Fruit fly (Drosophila melanogaster) whole organism, adult: Measurements from ENCODE around the gene HINT1.

Source experiments
- CG11617 ChIP-seq: fragments of 200-800 bp; sonication (Bioruptor generic); optimal IDR thresholded peaks from 2 replicates; lab custom pipeline; 2017; ENCODE audit warnings: mild to moderate bottlenecking, missing biosample characterization, missing genetic modification reagents, missing genetic modification characterization
- CG12768 ChIP-seq: fragments of 200-800 bp; sonication (Bioruptor generic); optimal IDR thresholded peaks from 2 replicates; lab custom pipeline; 2017; ENCODE audit warnings: missing biosample characterization, missing genetic modification characterization, mild to moderate bottlenecking, moderate library complexity, missing genetic modification reagents
- CG14711 ChIP-seq: fragments of 200-800 bp; sonication (Bioruptor generic); optimal IDR thresholded peaks from 2 replicates; lab custom pipeline; 2018; ENCODE audit warnings: missing biosample characterization, mild to moderate bottlenecking, missing genetic modification characterization, moderate library complexity
- CG1620 ChIP-seq: fragments of 200-800 bp; sonication (Bioruptor generic); optimal IDR thresholded peaks from 2 replicates; lab custom pipeline; 2016; ENCODE audit warnings: missing biosample characterization, missing genetic modification characterization
- CG33017 ChIP-seq: fragments of 200-800 bp; sonication (Bioruptor generic); optimal IDR thresholded peaks from 2 replicates; lab custom pipeline; 2018; ENCODE audit warnings: missing biosample characterization, mild to moderate bottlenecking, missing genetic modification characterization, moderate library complexity
- CG5204 ChIP-seq: fragments of 200-800 bp; sonication (Bioruptor generic); optimal IDR thresholded peaks from 2 replicates; lab custom pipeline; 2016; ENCODE audit warnings: missing biosample characterization, missing genetic modification characterization
- CG7045 ChIP-seq: fragments of 200-800 bp; sonication (Bioruptor generic); optimal IDR thresholded peaks from 2 replicates; lab custom pipeline; 2017; ENCODE audit warnings: missing biosample characterization, mild to moderate bottlenecking, missing genetic modification characterization
- CG7101 ChIP-seq: fragments of 200-800 bp; sonication (Bioruptor generic); optimal IDR thresholded peaks from 2 replicates; lab custom pipeline; 2018; ENCODE audit warnings: missing biosample characterization, mild to moderate bottlenecking, missing genetic modification characterization, moderate library complexity
- Crg-1 ChIP-seq: fragments of 200-800 bp; sonication (Bioruptor generic); optimal IDR thresholded peaks from 2 replicates; lab custom pipeline; 2016; ENCODE audit warnings: missing biosample characterization, missing genetic modification characterization
- Hr96 ChIP-seq: fragments of 200-800 bp; sonication (Bioruptor generic); optimal IDR thresholded peaks from 2 replicates; lab custom pipeline; 2016; ENCODE audit warnings: missing biosample characterization, missing genetic modification characterization
- bab1 ChIP-seq: fragments of 200-800 bp; sonication (Bioruptor generic); optimal IDR thresholded peaks from 3 replicates; lab custom pipeline; 2019; ENCODE audit warnings: missing biosample characterization, mild to moderate bottlenecking, missing genetic modification characterization, moderate library complexity
- kay ChIP-seq: fragments of 200-800 bp; sonication (Bioruptor generic); peaks from one replicate; lab custom pipeline; 2016; ENCODE audit warnings: missing biosample characterization, missing genetic modification characterization, borderline replicate concordance
- ovo ChIP-seq: fragments of 200-800 bp; sonication (Bioruptor generic); optimal IDR thresholded peaks from 2 replicates; lab custom pipeline; 2016; ENCODE audit warnings: missing biosample characterization, missing genetic modification characterization
- toe ChIP-seq: fragments of 200-800 bp; sonication (Bioruptor generic); optimal IDR thresholded peaks from 2 replicates; lab custom pipeline; 2016; ENCODE audit warnings: missing biosample characterization, missing genetic modification characterization

DNA sequence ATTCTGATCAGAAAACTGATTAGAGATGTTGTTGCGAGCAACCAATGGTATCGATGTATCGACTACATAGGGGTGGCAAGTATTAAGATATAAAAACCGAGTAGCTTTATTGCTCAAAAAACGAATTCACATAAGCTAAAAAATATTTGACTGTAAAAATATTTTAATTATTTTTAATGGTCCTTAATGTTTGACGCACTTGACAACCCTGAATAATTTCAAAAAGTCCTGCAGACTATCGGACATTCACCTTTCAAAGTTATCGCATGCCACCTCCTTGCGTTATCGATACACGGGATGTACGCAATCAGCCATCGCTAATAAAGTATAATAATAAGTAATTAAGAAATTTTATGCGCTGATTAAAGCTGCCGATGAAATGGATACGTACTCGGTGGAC, 10.3 kb upstream of the HINT1 start, which contains the start of the genes HemK2, Snapin and Tnpo-SR:
- TF ChIP-seq CG1620 (GFP tag; lab: Kevin White, UChicago) (peak; percentile 95), CG33017 (peak; percentile 92), CG7101 (tag; lab: Kevin White, UChicago) (peak; percentile 96), toe (GFP tag; lab: Kevin White, UChicago) (peak; percentile 97), CG5204 (no peak), Crg-1 (GFP tag; lab: Kevin White, UChicago) (peak; percentile 91), CG14711 (tag; lab: Kevin White, UChicago) (peak; percentile 96), Hr96 (no peak), CG11617 (GFP tag; lab: Kevin White, UChicago) (peak; percentile 93), bab1 (GFP tag; lab: Kevin White, UChicago) (peak; percentile 97), CG7045 (peak; percentile 94), ovo (GFP tag; lab: Kevin White, UChicago) (peak; percentile 90), kay (GFP tag; lab: Kevin White, UChicago) (no peak), CG12768 (peak; percentile 94)
